Worm (Caenorhabditis elegans): Measurements from ENCODE around the gene F22B7.1.
A peak's percentile ranks its signal among the peaks of the same experiment; 100 is the strongest.

Gene F22B7.1

ce11 chrIII:8630833-8631232 lies 34.3 kb upstream of the F22B7.1 start, which contains the start of gene dnj-10:
Gene dnj-10, plus strand, starts transcription at chrIII:8631165.
- TF ChIP-seq nhr-47 (tag; optimal IDR thresholded peaks at IDR 0.05), result peak; percentile 72
- peak; percentile 72 for TF ChIP-seq xbp-1 (tag; optimal IDR thresholded peaks at IDR 0.05)
- peak; percentile 64 for TF ChIP-seq nhr-19 (GFP tag; conservative IDR thresholded peaks at IDR 0.05)
- TF ChIP-seq mep-1 (tag; optimal IDR thresholded peaks at IDR 0.05), result peak; percentile 91
- no peak for TF ChIP-seq sup-37 (GFP tag; optimal IDR thresholded peaks at IDR 0.05)
- TF ChIP-seq mdl-1 (tag; optimal IDR thresholded peaks at IDR 0.05), result peak in 1 of 2 experiments; percentile 53
- peak; percentile 32 to 87 for TF ChIP-seq efl-1 (optimal IDR thresholded peaks at IDR 0.05)
- peak; percentile 90 to 98 for TF ChIP-seq efl-1 (GFP tag; optimal IDR thresholded peaks at IDR 0.05 in 1 of 2)
- TF ChIP-seq ceh-82 (tag; optimal IDR thresholded peaks at IDR 0.05), result peak; percentile 47 to 64 (median 54)
- TF ChIP-seq zip-4 (GFP tag; optimal IDR thresholded peaks at IDR 0.05), result no peak
- TF ChIP-seq skn-1 (tag; optimal IDR thresholded peaks at IDR 0.05), result peak; percentile 74
- peak; percentile 86 for TF ChIP-seq lin-15B (tag; optimal IDR thresholded peaks at IDR 0.05)
- peak; percentile 76 for TF ChIP-seq snu-23 (GFP tag; optimal IDR thresholded peaks at IDR 0.05)
- no peak for TF ChIP-seq unc-62 (GFP tag; optimal IDR thresholded peaks at IDR 0.05)
- peak; percentile 47 for TF ChIP-seq snpc-4 (tag; optimal IDR thresholded peaks at IDR 0.05)
- peak; percentile 3 for TF ChIP-seq fkh-10 (GFP tag; optimal IDR thresholded peaks at IDR 0.05)
- peak; percentile 69 for TF ChIP-seq C16A3.4 (tag; optimal IDR thresholded peaks at IDR 0.05)
- peak; percentile 54 for TF ChIP-seq unc-86 (tag; optimal IDR thresholded peaks at IDR 0.05)
- TF ChIP-seq F16B12.6 (tag; optimal IDR thresholded peaks at IDR 0.05), result peak; percentile 87
- TF ChIP-seq dpl-1 (GFP tag; optimal IDR thresholded peaks at IDR 0.05), result peak; percentile 81 to 94 (median 87)
- no peak for TF ChIP-seq nhr-11 (tag; optimal IDR thresholded peaks at IDR 0.05)
- peak; percentile 85 to 86 for TF ChIP-seq lsy-2 (tag; optimal IDR thresholded peaks at IDR 0.05)
- TF ChIP-seq ceh-63 (GFP tag; optimal IDR thresholded peaks at IDR 0.05), result no peak
- TF ChIP-seq nhr-71 (tag; optimal IDR thresholded peaks at IDR 0.05), result peak; percentile 78
- TF ChIP-seq nhr-20 (tag; optimal IDR thresholded peaks at IDR 0.05), result peak; percentile 64
- peak; percentile 67 for TF ChIP-seq blmp-1 (tag; optimal IDR thresholded peaks at IDR 0.05)
- no peak for TF ChIP-seq nhr-12 (tag; optimal IDR thresholded peaks at IDR 0.05)
- TF ChIP-seq elt-3 (tag; optimal IDR thresholded peaks at IDR 0.05), result peak in 1 of 6 experiments; percentile 31
- TF ChIP-seq nhr-90 (tag; optimal IDR thresholded peaks at IDR 0.05; ENCODE audit: poor library complexity), result peak; percentile 45
- peak; percentile 9 for TF ChIP-seq ceh-90 (tag; optimal IDR thresholded peaks at IDR 0.05)
- no peak for TF ChIP-seq nhr-237 (tag; optimal IDR thresholded peaks at IDR 0.05)
- peak; percentile 67 for TF ChIP-seq tbx-2 (tag; optimal IDR thresholded peaks at IDR 0.05)
- TF ChIP-seq nhr-84 (tag; optimal IDR thresholded peaks at IDR 0.05), result no peak
- TF ChIP-seq irx-1 (tag; optimal IDR thresholded peaks at IDR 0.05), result peak; percentile 57
- no peak for TF ChIP-seq grh-1 (GFP tag; IDR thresholded peaks at IDR 0.05)
- no peak for TF ChIP-seq efl-3 (GFP tag; optimal IDR thresholded peaks at IDR 0.05)
- TF ChIP-seq alr-1 (tag; optimal IDR thresholded peaks at IDR 0.05; ENCODE audit: borderline replicate concordance), result no peak
- no peak for TF ChIP-seq C34B4.2 (tag; optimal IDR thresholded peaks at IDR 0.05)
- TF ChIP-seq dsc-1 (tag; optimal IDR thresholded peaks at IDR 0.05), result no peak
- no peak for TF ChIP-seq lin-13 (GFP tag; optimal IDR thresholded peaks at IDR 0.05)
- TF ChIP-seq lin-35 (GFP tag; optimal IDR thresholded peaks at IDR 0.05), result peak; percentile 92 to 94
- no peak for TF ChIP-seq C04F5.9 (tag; optimal IDR thresholded peaks at IDR 0.05)
- TF ChIP-seq isw-1 (GFP tag; IDR thresholded peaks at IDR 0.05), result peak; percentile 51
- peak; percentile 21 for TF ChIP-seq egl-13 (tag; optimal IDR thresholded peaks at IDR 0.05)
- peak; percentile 52 for TF ChIP-seq rnt-1 (tag; optimal IDR thresholded peaks at IDR 0.05)
- TF ChIP-seq nhr-28 (tag; optimal IDR thresholded peaks at IDR 0.05), result no peak
- peak; percentile 50 for TF ChIP-seq lin-39 (tag; optimal IDR thresholded peaks at IDR 0.05)
- peak; percentile 55 for TF ChIP-seq unc-130 (tag; optimal IDR thresholded peaks at IDR 0.05)
- TF ChIP-seq nhr-85 (tag), result peak; percentile 73
- peak; percentile 12; the same call in 1 of the 2 replicates for TF ChIP-seq ceh-88 (GFP tag; IDR thresholded peaks at IDR 0.05)
- TF ChIP-seq lir-3 (tag; optimal IDR thresholded peaks at IDR 0.05; ENCODE audit: poor library complexity), result no peak
- no peak for TF ChIP-seq sox-4 (tag; optimal IDR thresholded peaks at IDR 0.05)
- TF ChIP-seq pax-3 (tag; optimal IDR thresholded peaks at IDR 0.05), result no peak

All from whole organism, L1 larva.